Worm (Caenorhabditis elegans) whole organism, mixed stage, embryonic: ENCODE results near the gene C38C3.6.

Experiments
- flh-1 ChIP-seq: fragments of 200-800 bp; sonication (Bioruptor generic); optimal IDR thresholded peaks from 2 replicates; lab custom pipeline; 2018; ENCODE audit warnings: mild to moderate bottlenecking, missing genetic modification characterization, moderate library complexity, missing compliant biosample characterization
- lin-32 ChIP-seq: fragments of 200-800 bp; sonication (Bioruptor generic); optimal IDR thresholded peaks from 2 replicates; lab custom pipeline; 2018; ENCODE audit warnings: mild to moderate bottlenecking, missing genetic modification characterization, missing compliant biosample characterization
- lsy-2 ChIP-seq: fragments of 150-350 bp; optimal IDR thresholded peaks from 2 replicates; lab custom pipeline; 2014; ENCODE audit warnings: missing biosample characterization, missing genetic modification characterization
- nhr-12 ChIP-seq: fragments of 150-350 bp; optimal IDR thresholded peaks from 2 replicates; lab custom pipeline; 2014; ENCODE audit warnings: missing biosample characterization, missing genetic modification characterization
- nhr-237 ChIP-seq: fragments of 150-350 bp; optimal IDR thresholded peaks from 2 replicates; lab custom pipeline; 2014; ENCODE audit warnings: missing biosample characterization, missing genetic modification characterization
- sptf-1 ChIP-seq: sonication (generic microtip); optimal IDR thresholded peaks from 2 replicates; lab custom pipeline; 2017; ENCODE audit warnings: mild to moderate bottlenecking, missing genetic modification characterization, moderate library complexity, missing compliant biosample characterization
- unc-39 ChIP-seq: fragments of 150-350 bp; optimal IDR thresholded peaks from 2 replicates; lab custom pipeline; 2014; ENCODE audit warnings: missing biosample characterization, missing genetic modification characterization
- unc-62 ChIP-seq: fragments of 150-350 bp; optimal IDR thresholded peaks from 2 replicates; lab custom pipeline; 2014; ENCODE audit warnings: missing biosample characterization, missing genetic modification reagents, missing genetic modification characterization

DNA sequence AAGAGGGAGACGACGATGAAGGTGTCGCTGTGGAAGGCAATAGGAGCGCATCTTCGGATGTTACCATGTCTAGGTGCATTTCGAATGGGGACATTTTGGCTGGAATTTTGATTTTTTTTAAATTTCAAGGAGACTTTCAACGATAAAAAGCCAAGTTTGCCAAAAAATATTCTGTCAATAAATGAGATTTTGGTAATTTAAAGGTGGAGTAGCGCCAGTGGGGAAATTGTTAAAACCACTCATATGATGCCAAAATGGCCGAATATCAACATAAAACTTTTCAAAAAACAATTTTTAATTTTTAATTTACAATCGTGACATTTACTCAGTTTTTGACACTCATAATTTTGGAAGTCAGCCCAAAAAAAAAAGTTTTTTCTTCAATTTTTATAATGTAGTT lies 20.1 kb upstream of the C38C3.6 start, which contains the start of gene nhr-260:
- TF ChIP-seq lsy-2 (tag; lab: Kevin White, UChicago) (no peak), unc-39 (tag; lab: Kevin White, UChicago) (no peak), sptf-1 (tag; lab: Kevin White, UChicago) (no peak), flh-1 (no peak), nhr-237 (tag; lab: Kevin White, UChicago) (no peak), unc-62 (GFP tag; lab: Kevin White, UChicago) (no peak), nhr-12 (tag; lab: Kevin White, UChicago) (no peak), lin-32 (GFP tag; lab: Kevin White, UChicago) (no peak)
